Worm (Caenorhabditis elegans): ENCODE measurements around the gene mat-3.

The mat-3 gene

DNA sequence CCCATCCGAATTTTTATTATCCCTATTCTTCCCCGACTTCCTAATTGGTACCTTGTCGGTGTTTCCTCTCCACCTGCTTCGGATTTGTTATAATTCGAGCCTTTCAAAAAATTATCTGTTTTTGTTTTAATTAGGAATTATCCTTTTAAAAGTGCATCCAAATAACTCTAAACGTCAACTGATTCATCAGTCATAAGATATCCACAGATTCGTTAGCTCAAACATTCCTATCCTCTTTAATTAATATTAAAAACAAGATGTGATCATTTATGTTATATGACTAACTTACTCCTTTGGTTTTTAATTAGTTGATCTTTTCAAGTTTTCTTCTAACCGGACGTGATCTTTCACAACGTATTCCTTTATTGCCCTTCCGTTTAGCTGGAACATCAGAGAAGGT lies 28.4 kb upstream of the mat-3 start:
- TF ChIP-seq unc-3 (GFP tag; conservative IDR thresholded peaks at IDR 0.05) (no peak), unc-3 (tag; optimal IDR thresholded peaks at IDR 0.05) (no peak), nfya-1 (tag; optimal IDR thresholded peaks at IDR 0.05) (no peak), ceh-9 (tag; optimal IDR thresholded peaks at IDR 0.05) (no peak), dmd-4 (tag; optimal IDR thresholded peaks at IDR 0.05; ENCODE audit: borderline replicate concordance) (no peak), nhr-11 (tag; optimal IDR thresholded peaks at IDR 0.05) (no peak), eyg-1 (tag; optimal IDR thresholded peaks at IDR 0.05) (no peak), pax-1 (tag; optimal IDR thresholded peaks at IDR 0.05) (no peak), pqm-1 (tag; optimal IDR thresholded peaks at IDR 0.05) (no peak), hlh-13 (GFP tag; optimal IDR thresholded peaks at IDR 0.05) (no peak), ceh-18 (tag; optimal IDR thresholded peaks at IDR 0.05) (no peak), unc-86 (tag; optimal IDR thresholded peaks at IDR 0.05) (no peak)

DNA sequence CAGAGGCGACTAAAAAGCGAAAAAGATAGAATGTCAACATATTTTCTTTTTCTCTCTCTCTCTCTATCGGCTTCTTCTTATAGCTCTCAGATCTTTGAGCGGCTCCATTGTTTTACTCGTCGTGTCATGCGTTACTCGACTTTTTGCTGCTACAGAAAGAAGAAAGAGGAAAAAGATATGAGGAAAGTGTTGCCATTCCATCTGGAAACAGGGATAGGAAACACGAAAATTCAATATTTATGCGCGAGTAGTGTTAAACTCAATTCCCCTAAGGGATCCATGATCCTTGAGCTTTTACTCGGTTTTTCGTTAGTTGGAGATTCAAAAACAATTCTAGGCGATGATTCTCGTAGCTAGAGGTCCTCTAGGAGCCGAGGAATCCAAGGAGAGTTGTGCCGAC lies 19.5 kb upstream of the mat-3 start:
- TF ChIP-seq unc-42 (tag; optimal IDR thresholded peaks at IDR 0.05), result no peak
- no peak for TF ChIP-seq sox-4 (tag; optimal IDR thresholded peaks at IDR 0.05)
- TF ChIP-seq ahr-1 (tag; optimal IDR thresholded peaks at IDR 0.05), result no peak
- TF ChIP-seq ceh-24 (tag; optimal IDR thresholded peaks at IDR 0.05), result no peak
- TF ChIP-seq nhr-11 (tag; optimal IDR thresholded peaks at IDR 0.05), result no peak
- no peak for TF ChIP-seq pax-1 (tag; optimal IDR thresholded peaks at IDR 0.05)

DNA sequence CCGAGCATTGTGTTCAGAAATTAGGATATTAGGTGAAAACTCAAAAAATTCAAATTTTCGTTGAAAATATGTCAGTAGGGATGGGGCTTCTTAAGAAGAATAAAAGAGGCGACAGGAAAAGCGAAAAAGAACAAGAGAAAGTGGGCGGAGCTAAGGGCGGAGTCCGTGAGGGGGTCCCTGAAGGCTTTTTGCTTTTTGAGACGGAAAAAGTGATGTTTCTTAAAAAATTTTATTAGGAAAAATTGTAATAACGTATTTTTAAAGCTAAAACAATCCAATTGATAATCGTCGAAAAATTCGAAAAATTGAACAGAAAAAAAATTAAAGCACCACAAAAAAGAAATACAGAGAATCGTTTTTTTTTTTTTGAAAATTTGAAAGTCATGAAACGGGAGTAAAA lies 11.5 kb upstream of the mat-3 start, which contains the start of gene Y55B1BR.6:
Gene Y55B1BR.6 (minus strand): TSS at position 101 of the 400 bp plus-strand sequence.
- no peak for TF ChIP-seq rnt-1 (tag; optimal IDR thresholded peaks at IDR 0.05)
- TF ChIP-seq ttx-3 (tag; optimal IDR thresholded peaks at IDR 0.05), result no peak
- TF ChIP-seq ceh-14 (tag; optimal IDR thresholded peaks at IDR 0.05), result no peak

DNA sequence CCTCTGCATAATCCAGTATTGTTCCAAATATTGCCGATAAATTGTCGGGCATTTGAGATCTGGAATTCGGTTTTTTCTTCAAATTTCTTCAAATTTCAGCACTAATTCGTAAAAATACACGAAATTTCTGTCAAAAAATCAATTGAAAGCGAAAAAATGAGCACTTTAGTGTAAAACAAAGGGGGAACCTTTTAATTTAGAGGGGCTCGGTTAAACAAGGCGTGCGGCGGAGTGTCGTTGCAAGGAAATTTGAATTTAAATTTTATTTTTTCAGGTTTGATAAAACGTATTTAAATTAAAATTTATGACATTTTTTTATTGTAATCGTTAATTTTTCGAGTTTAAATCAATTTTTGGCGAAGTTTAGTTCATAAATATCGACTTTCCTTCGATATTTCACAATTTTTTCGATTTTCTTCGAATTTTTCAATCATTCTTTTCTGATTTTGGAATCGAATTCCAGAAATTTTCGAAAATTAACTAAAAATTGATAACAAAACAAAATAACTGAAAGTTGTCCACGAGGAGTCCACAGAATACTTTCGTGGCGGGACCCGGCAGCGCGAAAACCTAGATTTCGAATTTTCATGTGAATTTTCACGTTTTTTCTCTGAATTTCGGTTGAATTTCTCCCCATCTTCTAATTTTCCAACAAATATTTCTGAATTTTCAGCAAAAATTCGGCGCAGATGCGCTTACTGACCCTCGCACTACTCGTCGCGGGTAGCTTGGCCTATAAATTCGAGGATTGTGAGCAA lies 3.4 kb upstream of the mat-3 start, which contains the start of the genes magu-1 and nemp-1:
Gene magu-1 (minus strand): TSS at position 59 of the 758 bp plus-strand sequence.
Gene nemp-1 (plus strand): TSS at position 674 of the 758 bp plus-strand sequence.
- TF ChIP-seq unc-42 (tag; optimal IDR thresholded peaks at IDR 0.05) (peak; percentile 9), ceh-22 (tag; optimal IDR thresholded peaks at IDR 0.05) (no peak)

DNA sequence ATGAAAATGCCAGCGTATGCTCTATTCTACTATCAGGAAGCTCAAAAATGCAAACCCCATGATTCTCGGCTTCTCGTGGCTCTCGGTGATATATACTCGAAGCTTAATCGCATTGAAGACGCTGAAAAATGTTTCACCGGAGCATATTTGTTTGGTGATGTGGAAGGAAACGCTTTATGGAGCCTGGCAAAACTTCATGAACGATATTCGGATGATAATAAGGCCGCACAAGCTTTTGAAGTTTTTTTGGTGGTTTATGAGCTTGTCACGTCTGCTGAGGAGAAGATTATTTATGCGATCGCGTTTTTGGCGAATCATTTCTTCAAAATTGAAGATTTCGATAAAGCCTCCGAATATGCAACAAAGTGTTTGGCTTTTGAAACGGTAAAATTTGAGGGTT lies 6.0 kb downstream of the mat-3 start:
- TF ChIP-seq hlh-15 (tag; optimal IDR thresholded peaks at IDR 0.05) (no peak), C08G9.2 (tag; optimal IDR thresholded peaks at IDR 0.05) (no peak), ceh-22 (tag; optimal IDR thresholded peaks at IDR 0.05) (no peak), ceh-18 (tag; optimal IDR thresholded peaks at IDR 0.05) (no peak)

DNA sequence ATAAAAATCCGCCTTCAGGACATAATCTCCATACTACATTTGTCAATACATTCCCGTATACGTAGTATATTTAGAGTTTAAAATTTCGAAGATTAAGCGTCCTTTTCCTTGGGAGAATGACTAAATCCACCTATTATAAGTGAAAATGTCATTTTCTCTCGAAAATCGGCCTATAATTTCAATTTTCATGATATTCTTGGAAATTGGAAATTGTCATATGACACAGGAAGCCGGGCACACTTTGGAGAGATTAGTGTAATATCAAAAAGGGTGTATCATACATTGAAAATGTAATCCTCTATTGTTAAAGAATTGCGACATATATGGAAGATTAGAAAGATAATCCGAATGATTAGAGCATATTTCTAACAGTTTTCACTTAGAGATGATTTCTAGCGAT lies 7.5 kb downstream of the mat-3 start:
- TF ChIP-seq ceh-9 (tag; optimal IDR thresholded peaks at IDR 0.05) (no peak), unc-42 (tag; optimal IDR thresholded peaks at IDR 0.05) (no peak), nfya-1 (tag; optimal IDR thresholded peaks at IDR 0.05) (no peak), ceh-24 (tag; optimal IDR thresholded peaks at IDR 0.05) (no peak), nhr-11 (tag; optimal IDR thresholded peaks at IDR 0.05) (no peak), ref-2 (tag; optimal IDR thresholded peaks at IDR 0.05) (no peak), pat-9 (tag; optimal IDR thresholded peaks at IDR 0.05) (no peak), C38D4.7 (GFP tag; optimal IDR thresholded peaks at IDR 0.05) (no peak), lin-11 (tag; optimal IDR thresholded peaks at IDR 0.05) (no peak), ceh-2 (tag; optimal IDR thresholded peaks at IDR 0.05) (no peak), T23F11.4 (GFP tag; optimal IDR thresholded peaks at IDR 0.05) (no peak), hlh-30 (tag; optimal IDR thresholded peaks at IDR 0.05; ENCODE audit: insufficient read depth) (no peak), dve-1 (tag; optimal IDR thresholded peaks at IDR 0.05) (no peak), ahr-1 (tag; optimal IDR thresholded peaks at IDR 0.05) (no peak), pha-4 (tag; optimal IDR thresholded peaks at IDR 0.05) (no peak), pros-1 (tag; optimal IDR thresholded peaks at IDR 0.05) (no peak), npax-4 (tag; optimal IDR thresholded peaks at IDR 0.05) (no peak), fkh-10 (GFP tag; optimal IDR thresholded peaks at IDR 0.05) (no peak), unc-86 (tag; optimal IDR thresholded peaks at IDR 0.05) (no peak)

Data from whole organism, late embryonic.